Fruit fly (Drosophila melanogaster) whole organism, prepupa: Measurements from ENCODE around the gene Sfp24Bc.

Experiments
- CG10631 ChIP-seq: fragments of 200-800 bp; sonication (Bioruptor generic); optimal IDR thresholded peaks from 2 replicates; lab custom pipeline; 2016; ENCODE audit warnings: missing biosample characterization, missing genetic modification characterization
- CG11294 ChIP-seq: fragments of 200-800 bp; sonication (Bioruptor generic); IDR thresholded peaks from 2 replicates; pipeline ENCODE4 v1.3.6; 2022; ENCODE audit warnings: missing biosample characterization, missing genetic modification characterization
- CG11762 ChIP-seq: fragments of 200-800 bp; sonication (Bioruptor generic); optimal IDR thresholded peaks from 3 replicates; lab custom pipeline; 2016; ENCODE audit warnings: missing biosample characterization, missing genetic modification characterization; ENCODE audit not compliant: insufficient read depth
- CG11902 ChIP-seq: fragments of 200-800 bp; sonication (Bioruptor generic); optimal IDR thresholded peaks from 3 replicates; lab custom pipeline; 2016; ENCODE audit warnings: missing biosample characterization, missing genetic modification characterization
- CG15336 ChIP-seq: fragments of 200-800 bp; sonication (Bioruptor generic); IDR thresholded peaks from 2 replicates; pipeline ENCODE4 v1.3.6; 2022; ENCODE audit warnings: missing biosample characterization, missing genetic modification characterization
- CG32006 ChIP-seq: fragments of 200-800 bp; sonication (Bioruptor generic); optimal IDR thresholded peaks from 3 replicates; lab custom pipeline; 2017; ENCODE audit warnings: missing biosample characterization, mild to moderate bottlenecking, missing genetic modification characterization
- CG3919 ChIP-seq: fragments of 200-800 bp; sonication (Bioruptor generic); optimal IDR thresholded peaks from 3 replicates; lab custom pipeline; 2016; ENCODE audit warnings: missing biosample characterization, missing genetic modification characterization
- CG4318 ChIP-seq: fragments of 200-800 bp; sonication (Bioruptor generic); optimal IDR thresholded peaks from 3 replicates; lab custom pipeline; 2017; ENCODE audit warnings: missing biosample characterization, mild to moderate bottlenecking, missing genetic modification characterization
- CG6163 ChIP-seq: fragments of 200-800 bp; sonication (Bioruptor generic); IDR thresholded peaks from 3 replicates; pipeline ENCODE4 v1.3.6; 2022; ENCODE audit warnings: missing biosample characterization, missing genetic modification characterization
- CG6276 ChIP-seq: fragments of 200-800 bp; sonication (Bioruptor generic); optimal IDR thresholded peaks from 2 replicates; lab custom pipeline; 2017; ENCODE audit warnings: missing biosample characterization, mild to moderate bottlenecking, missing genetic modification characterization
- CG6808 ChIP-seq: fragments of 200-800 bp; sonication (Bioruptor generic); optimal IDR thresholded peaks from 3 replicates; lab custom pipeline; 2017; ENCODE audit warnings: missing biosample characterization, missing genetic modification characterization, mild to moderate bottlenecking, moderate library complexity, missing genetic modification reagents
- CG6854 ChIP-seq: fragments of 200-800 bp; sonication (Bioruptor generic); optimal IDR thresholded peaks from 2 replicates; lab custom pipeline; 2017; ENCODE audit warnings: missing biosample characterization, mild to moderate bottlenecking, missing genetic modification characterization
- CG7368 ChIP-seq: fragments of 200-800 bp; sonication (Bioruptor generic); optimal IDR thresholded peaks from 3 replicates; lab custom pipeline; 2016; ENCODE audit warnings: missing biosample characterization, missing genetic modification characterization
- CG8319 ChIP-seq: fragments of 200-800 bp; sonication (Bioruptor generic); optimal IDR thresholded peaks from 3 replicates; lab custom pipeline; 2016; ENCODE audit warnings: missing biosample characterization, missing genetic modification characterization
- CG8632 ChIP-seq: fragments of 200-800 bp; sonication (Bioruptor generic); optimal IDR thresholded peaks from 3 replicates; lab custom pipeline; 2016; ENCODE audit warnings: missing biosample characterization, missing genetic modification characterization
- Eip75B ChIP-seq: fragments of 200-800 bp; sonication (Bioruptor generic); optimal IDR thresholded peaks from 3 replicates; lab custom pipeline; 2016; ENCODE audit warnings: missing biosample characterization, missing genetic modification characterization
- Eip78C ChIP-seq: fragments of 200-800 bp; sonication (Bioruptor generic); peaks from one replicate; lab custom pipeline; 2016; ENCODE audit warnings: missing biosample characterization, missing genetic modification characterization
- Ets21C ChIP-seq: fragments of 200-800 bp; sonication (Bioruptor generic); optimal IDR thresholded peaks from 3 replicates; lab custom pipeline; 2016; ENCODE audit warnings: missing biosample characterization, missing genetic modification characterization
- Gug ChIP-seq: fragments of 200-800 bp; sonication (Bioruptor generic); IDR thresholded peaks from 2 replicates; pipeline ENCODE4 v1.3.6; 2022; ENCODE audit warnings: missing biosample characterization, missing genetic modification characterization
- Hr39 ChIP-seq: fragments of 200-800 bp; sonication (Bioruptor generic); optimal IDR thresholded peaks from 2 replicates; lab custom pipeline; 2016; ENCODE audit warnings: missing biosample characterization, missing genetic modification characterization
- Hr4 ChIP-seq: fragments of 200-800 bp; sonication (Bioruptor generic); optimal IDR thresholded peaks from 3 replicates; lab custom pipeline; 2016; ENCODE audit warnings: missing biosample characterization, missing genetic modification characterization
- Lpt ChIP-seq: fragments of 200-800 bp; sonication (Bioruptor generic); optimal IDR thresholded peaks from 3 replicates; lab custom pipeline; 2016; ENCODE audit warnings: missing biosample characterization, missing genetic modification characterization
- Met ChIP-seq: fragments of 200-800 bp; sonication (Bioruptor generic); optimal IDR thresholded peaks from 3 replicates; lab custom pipeline; 2016; ENCODE audit warnings: missing biosample characterization, missing genetic modification characterization
- Sox102F ChIP-seq: fragments of 200-800 bp; sonication (Bioruptor generic); optimal IDR thresholded peaks from 2 replicates; lab custom pipeline; 2016; ENCODE audit warnings: missing biosample characterization, mild to moderate bottlenecking, missing genetic modification characterization
- Sox14 ChIP-seq: fragments of 200-800 bp; sonication (Bioruptor generic); optimal IDR thresholded peaks from 3 replicates; lab custom pipeline; 2016; ENCODE audit warnings: missing biosample characterization, missing genetic modification characterization
- Sox15 ChIP-seq: fragments of 200-800 bp; sonication (Bioruptor generic); optimal IDR thresholded peaks from 3 replicates; lab custom pipeline; 2016; ENCODE audit warnings: missing biosample characterization, missing genetic modification characterization
- cyc ChIP-seq: fragments of 200-800 bp; sonication (Bioruptor generic); optimal IDR thresholded peaks from 3 replicates; lab custom pipeline; 2016; ENCODE audit warnings: missing biosample characterization, missing genetic modification characterization
- dac ChIP-seq: fragments of 200-800 bp; sonication (Bioruptor generic); optimal IDR thresholded peaks from 2 replicates; lab custom pipeline; 2017; ENCODE audit warnings: missing biosample characterization, mild to moderate bottlenecking, missing genetic modification characterization
- fd59A ChIP-seq: fragments of 200-800 bp; sonication (Bioruptor generic); optimal IDR thresholded peaks from 2 replicates; lab custom pipeline; 2017; ENCODE audit warnings: missing biosample characterization, mild to moderate bottlenecking, missing genetic modification characterization, missing genetic modification reagents
- fd85E ChIP-seq: fragments of 200-800 bp; sonication (Bioruptor generic); optimal IDR thresholded peaks from 3 replicates; lab custom pipeline; 2016; ENCODE audit warnings: missing biosample characterization, missing genetic modification characterization
- fkh ChIP-seq: fragments of 200-800 bp; sonication (Bioruptor generic); optimal IDR thresholded peaks from 3 replicates; lab custom pipeline; 2017; ENCODE audit warnings: missing biosample characterization, mild to moderate bottlenecking, missing genetic modification characterization, moderate library complexity
- pdm3 ChIP-seq: fragments of 200-800 bp; sonication (Bioruptor generic); optimal IDR thresholded peaks from 3 replicates; lab custom pipeline; 2016; ENCODE audit warnings: missing biosample characterization, missing genetic modification characterization
- salr ChIP-seq, 2 experiments: fragments of 200-800 bp; sonication (Bioruptor generic); optimal IDR thresholded peaks; 3 replicates each; lab custom pipeline; 2016 to 2018; ENCODE audit warnings: missing biosample characterization in 2 of 2, missing genetic modification characterization in 2 of 2, mild to moderate bottlenecking in 1 of 2
- svp ChIP-seq: fragments of 200-800 bp; sonication (Bioruptor generic); peaks from one replicate; lab custom pipeline; 2016; ENCODE audit warnings: missing biosample characterization, missing genetic modification characterization

Gene Sfp24Bc

DNA sequence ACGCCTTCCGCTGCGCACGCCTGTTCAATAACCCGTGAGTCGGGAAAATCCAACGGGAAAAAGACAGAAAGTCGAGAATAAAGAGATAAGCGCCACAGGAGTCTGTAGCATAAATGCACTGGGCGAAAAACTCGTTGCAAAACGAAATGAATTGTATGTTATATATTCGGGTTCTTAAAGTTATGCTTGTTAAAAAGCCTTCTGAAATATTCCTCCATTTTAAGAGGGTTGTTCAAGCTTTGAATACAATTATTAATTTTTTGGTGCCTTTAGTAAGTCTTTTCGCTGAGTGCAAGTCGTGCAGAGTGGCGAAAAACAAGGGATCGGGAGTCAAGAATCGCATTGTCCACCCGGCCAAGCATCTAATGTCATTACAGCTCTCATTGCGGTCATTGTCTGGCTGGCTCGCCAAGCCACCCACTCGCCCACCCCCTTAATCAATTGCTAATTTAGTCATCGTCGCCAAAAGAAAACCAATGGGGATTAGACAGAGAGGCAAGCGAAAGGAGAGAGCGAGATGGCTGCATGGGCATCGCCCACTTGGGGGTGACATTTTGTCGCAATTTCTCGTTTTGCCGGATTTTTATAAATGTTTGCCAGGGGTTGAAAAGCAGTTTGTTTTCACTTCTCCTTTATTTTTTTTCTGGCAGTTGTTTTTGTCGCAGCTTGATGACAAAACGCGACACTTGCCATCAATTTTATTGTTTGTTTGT, 14.9 kb upstream of the Sfp24Bc start:
- TF ChIP-seq CG6276 (GFP tag; lab: Kevin White, UChicago) = no peak
- TF ChIP-seq svp (GFP tag; lab: Kevin White, UChicago) = peak; percentile 34
- TF ChIP-seq Sox14 (GFP tag; lab: Kevin White, UChicago) = no peak
- TF ChIP-seq CG11294 = no peak
- no peak for TF ChIP-seq cyc (GFP tag; lab: Kevin White, UChicago)
- TF ChIP-seq, all 60 proteins: peak for 1

- TF ChIP-seq CG4318 (no peak), CG7368 (GFP tag; lab: Kevin White, UChicago) (no peak), CG8632 (GFP tag; lab: Kevin White, UChicago) (no peak), Lpt (GFP tag; lab: Kevin White, UChicago) (no peak), CG10631 (no peak), svp (GFP tag; lab: Kevin White, UChicago) (no peak), fd85E (no peak), Gug (GFP tag; lab: Robert Waterston, UW) (no peak), Ets21C (no peak), fd59A (GFP tag; lab: Kevin White, UChicago) (no peak)
Observed at dm6 chr2L:3682489-3682888, 12.1 kb upstream of the Sfp24Bc start.

- TF ChIP-seq CG6854 (GFP tag; lab: Kevin White, UChicago) (no peak), pdm3 (no peak), fkh (GFP tag; lab: Kevin White, UChicago) (no peak), Eip75B (no peak)
Observed at dm6 chr2L:3681338-3681737, 11.0 kb upstream of the Sfp24Bc start.

dm6 chr2L:3675770-3676169, 5.4 kb upstream of the Sfp24Bc start:
- peak; percentile 29 for TF ChIP-seq svp (GFP tag; lab: Kevin White, UChicago)
- TF ChIP-seq salr (GFP tag; optimal IDR thresholded peaks at IDR 0.05; lab: Kevin White, UChicago) = no peak
- TF ChIP-seq CG11902 (GFP tag; lab: Kevin White, UChicago) = no peak

- TF ChIP-seq Hr4 (GFP tag; lab: Kevin White, UChicago) (no peak), Met (GFP tag; lab: Kevin White, UChicago) (no peak), dac (no peak), CG11762 (GFP tag; lab: Kevin White, UChicago) (no peak), Sox15 (GFP tag; lab: Kevin White, UChicago) (no peak), CG7368 (GFP tag; lab: Kevin White, UChicago) (no peak), Hr39 (GFP tag; lab: Kevin White, UChicago) (no peak), CG8319 (no peak), Lpt (GFP tag; lab: Kevin White, UChicago) (no peak), CG6276 (GFP tag; lab: Kevin White, UChicago) (no peak), Sox102F (GFP tag; lab: Kevin White, UChicago) (no peak), Gug (GFP tag; lab: Robert Waterston, UW) (no peak), CG6808 (no peak)
Observed at dm6 chr2L:3669675-3670074, 706 bp downstream of the Sfp24Bc start, which contains the start of gene Sfp24Bb. TSS of gene Sfp24Bb (minus strand) at chr2L:3669775.

- no peak for TF ChIP-seq CG6808
- no peak for TF ChIP-seq CG6163 (GFP tag; lab: Robert Waterston, UW)
- no peak for TF ChIP-seq CG4318
- TF ChIP-seq CG15336 = no peak
- TF ChIP-seq Hr39 (GFP tag; lab: Kevin White, UChicago) = no peak
- TF ChIP-seq CG3919 = no peak
- no peak for TF ChIP-seq CG8632 (GFP tag; lab: Kevin White, UChicago)
- TF ChIP-seq Sox102F (GFP tag; lab: Kevin White, UChicago) = no peak
- TF ChIP-seq Eip78C = no peak
- no peak for TF ChIP-seq CG32006
Observed at dm6 chr2L:3669034-3669433, 1.3 kb downstream of the Sfp24Bc start, which contains the start of gene Sfp24Bd. TSS of gene Sfp24Bd (minus strand) at chr2L:3669134.
